Worm (Caenorhabditis elegans) whole organism, young adult: Measurements from ENCODE around the gene gdh-1.

Source experiments
- F57C9.4 ChIP-seq: sonication (generic microtip); optimal IDR thresholded peaks from 2 replicates; lab custom pipeline; 2017; ENCODE audit warnings: mild to moderate bottlenecking, missing genetic modification characterization, missing compliant biosample characterization
- attf-3 ChIP-seq: fragments of 200-800 bp; sonication (Bioruptor generic); conservative IDR thresholded peaks from 2 replicates; pipeline ENCODE4 v1.3.6; 2022; ENCODE audit warnings: missing genetic modification reagents, missing genetic modification characterization, missing compliant biosample characterization
- hsf-1 ChIP-seq: fragments of 200-800 bp; sonication (Bioruptor generic); IDR thresholded peaks from 2 replicates; pipeline ENCODE4 v1.3.6; 2022; ENCODE audit warnings: missing genetic modification reagents, missing genetic modification characterization, missing compliant biosample characterization
- nhr-179 ChIP-seq: sonication (generic microtip); optimal IDR thresholded peaks from 2 replicates; lab custom pipeline; 2016; ENCODE audit warnings: mild to moderate bottlenecking, missing genetic modification characterization, missing compliant biosample characterization
- repo-1 ChIP-seq: sonication (generic microtip); optimal IDR thresholded peaks from 2 replicates; lab custom pipeline; 2017; ENCODE audit warnings: mild to moderate bottlenecking, missing genetic modification characterization, missing compliant biosample characterization
- snpc-1.3 ChIP-seq: sonication (generic microtip); optimal IDR thresholded peaks from 2 replicates; lab custom pipeline; 2017; ENCODE audit warnings: missing genetic modification characterization, mild to moderate bottlenecking, missing compliant biosample characterization, antibody characterized with exemption, moderate library complexity, missing genotype, missing genetic modification reagents; ENCODE audit not compliant: insufficient read depth
- tbx-9 ChIP-seq: sonication (generic microtip); optimal IDR thresholded peaks from 2 replicates; lab custom pipeline; 2016; ENCODE audit warnings: borderline replicate concordance, missing genetic modification characterization, inconsistent platforms, missing compliant biosample characterization

ce11 chrIV:11970171-11970570, 17.1 kb downstream of the gdh-1 start, which contains the start of gene ZK829.9:
- 0 out of 2 replicates have a peak, but pooled peaks have one; percentile 31 for TF ChIP-seq hsf-1 (GFP tag; lab: Robert Waterston, UW)
- no peak for TF ChIP-seq snpc-1.3 (tag; lab: Kevin White, UChicago)
- no peak for TF ChIP-seq F57C9.4 (tag; lab: Kevin White, UChicago)
- no peak for TF ChIP-seq repo-1 (tag; lab: Kevin White, UChicago)
- TF ChIP-seq attf-3 (GFP tag; lab: Robert Waterston, UW) = no peak
- no peak for TF ChIP-seq nhr-179
- no peak for TF ChIP-seq tbx-9 (tag; lab: Kevin White, UChicago)
